Worm (Caenorhabditis elegans) whole organism, young adult: ENCODE measurements around the gene hil-6.

ENCODE experiments used
- F22D6.2 ChIP-seq: sonication (generic microtip); optimal IDR thresholded peaks from 2 replicates; lab custom pipeline; 2016; ENCODE audit warnings: mild to moderate bottlenecking, missing genetic modification characterization, missing compliant biosample characterization
- T26A5.8 ChIP-seq: sonication (generic microtip); optimal IDR thresholded peaks from 2 replicates; lab custom pipeline; 2016; ENCODE audit warnings: missing genetic modification characterization, missing compliant biosample characterization
- attf-3 ChIP-seq: fragments of 200-800 bp; sonication (Bioruptor generic); conservative IDR thresholded peaks from 2 replicates; pipeline ENCODE4 v1.3.6; 2022; ENCODE audit warnings: missing genetic modification reagents, missing genetic modification characterization, missing compliant biosample characterization
- bed-1 ChIP-seq: fragments of 200-800 bp; sonication (Bioruptor generic); IDR thresholded peaks from 2 replicates; pipeline ENCODE4 v1.3.6; 2022; ENCODE audit warnings: missing genetic modification reagents, missing genetic modification characterization, missing compliant biosample characterization
- dpff-1 ChIP-seq: sonication (generic microtip); optimal IDR thresholded peaks from 2 replicates; lab custom pipeline; 2017; ENCODE audit warnings: mild to moderate bottlenecking, missing genetic modification characterization, missing compliant biosample characterization
- fkh-3 ChIP-seq: sonication (generic microtip); optimal IDR thresholded peaks from 2 replicates; lab custom pipeline; 2016; ENCODE audit warnings: mild to moderate bottlenecking, missing genetic modification characterization, missing compliant biosample characterization
- pha-4 ChIP-seq: fragments of 150-350 bp; sonication (generic microtip); optimal IDR thresholded peaks from 2 replicates; lab custom pipeline; 2014; ENCODE audit warnings: missing biosample characterization, missing genetic modification reagents, missing genetic modification characterization
- ztf-18 ChIP-seq: sonication (generic microtip); optimal IDR thresholded peaks from 2 replicates; lab custom pipeline; 2016; ENCODE audit warnings: missing genotype, mild to moderate bottlenecking, missing genetic modification characterization, missing compliant biosample characterization

DNA sequence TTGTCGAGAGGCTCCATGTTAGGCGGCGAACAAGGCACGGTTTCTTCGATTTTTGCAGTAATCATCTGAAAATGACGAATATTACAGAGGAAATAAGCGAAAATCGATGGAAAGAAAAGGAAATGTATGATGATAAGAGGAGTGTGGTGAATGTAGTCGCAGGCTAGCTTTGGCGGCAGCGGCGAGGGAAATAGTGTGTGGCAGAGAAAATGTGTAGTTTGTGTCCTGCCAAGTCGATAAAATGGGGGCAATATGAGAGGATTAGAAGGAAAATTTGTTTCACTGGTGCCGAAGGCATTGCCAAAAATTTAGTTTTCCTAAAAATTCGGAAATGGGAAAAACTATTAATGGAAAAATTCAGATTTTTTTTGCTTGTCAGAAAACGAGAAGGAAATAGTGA, 35.4 kb upstream of the hil-6 start, which contains the start of gene nhr-86:
- no peak for TF ChIP-seq pha-4
- no peak for TF ChIP-seq F22D6.2 (tag; lab: Kevin White, UChicago)
- TF ChIP-seq dpff-1 (tag; lab: Kevin White, UChicago): no peak
- TF ChIP-seq T26A5.8 (tag; lab: Kevin White, UChicago): no peak
- TF ChIP-seq attf-3 (GFP tag; lab: Robert Waterston, UW): no peak
- TF ChIP-seq ztf-18 (tag; lab: Kevin White, UChicago): no peak
- TF ChIP-seq bed-1 (GFP tag; lab: Robert Waterston, UW): no peak
- no peak for TF ChIP-seq fkh-3 (tag; lab: Kevin White, UChicago)
